Worm (Caenorhabditis elegans) whole organism, L4 larva: Measurements from ENCODE around the gene suex-2.

Source experiments
- lim-7 ChIP-seq: fragments of 200-800 bp; sonication (Bioruptor generic); IDR thresholded peaks from 2 replicates; pipeline ENCODE4 v1.3.6; 2022; ENCODE audit warnings: missing genetic modification characterization, missing compliant biosample characterization
- zag-1 ChIP-seq: fragments of 150-350 bp; optimal IDR thresholded peaks from 2 replicates; lab custom pipeline; 2014; ENCODE audit warnings: missing biosample characterization, missing genetic modification characterization

DNA sequence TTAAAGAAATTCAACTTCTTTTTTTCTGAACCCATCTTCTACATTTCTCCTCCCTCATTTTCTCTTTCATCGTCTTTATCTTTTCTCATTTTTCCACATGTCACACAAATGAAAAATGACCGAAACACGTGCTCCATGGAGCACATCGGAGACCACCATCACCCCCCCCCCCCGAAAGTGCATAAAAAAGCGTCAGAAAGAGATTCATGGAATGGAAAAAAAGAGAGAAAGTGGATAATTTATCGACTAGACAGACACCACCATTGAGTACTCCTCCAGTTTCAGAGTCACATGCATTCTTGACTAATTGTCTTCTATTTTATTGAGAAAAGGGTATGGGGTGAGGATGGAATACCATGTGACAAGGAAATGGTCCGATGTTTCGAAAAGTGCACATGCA is 20.9 kb upstream of the suex-2 start:
- TF ChIP-seq zag-1 (tag; lab: Kevin White, UChicago) (no peak), lim-7 (GFP tag; lab: Robert Waterston, UW) (no peak)
